Worm (Caenorhabditis elegans) whole organism, late embryonic: ENCODE measurements around the gene ZC196.2.
A peak's percentile ranks its signal among the peaks of the same experiment; 100 is the strongest.

Experiments used
- K02D7.2 ChIP-seq: sonication (generic microtip); optimal IDR thresholded peaks from 2 replicates; lab custom pipeline; 2017; ENCODE audit warnings: mild to moderate bottlenecking, missing genetic modification characterization, missing compliant biosample characterization
- ama-1 ChIP-seq: fragments of 150-350 bp; optimal IDR thresholded peaks from 2 replicates; lab custom pipeline; 2014
- ceh-2 ChIP-seq: sonication (generic microtip); optimal IDR thresholded peaks from 2 replicates; lab custom pipeline; 2016; ENCODE audit warnings: missing genotype, missing genetic modification characterization, missing compliant biosample characterization
- ceh-22 ChIP-seq: sonication (generic microtip); optimal IDR thresholded peaks from 2 replicates; lab custom pipeline; 2017; ENCODE audit warnings: missing biosample characterization, missing genetic modification characterization
- ceh-24 ChIP-seq: sonication (generic microtip); optimal IDR thresholded peaks from 2 replicates; lab custom pipeline; 2016; ENCODE audit warnings: mild to moderate bottlenecking, missing genetic modification characterization, missing compliant biosample characterization
- ceh-34 ChIP-seq: sonication (generic microtip); optimal IDR thresholded peaks from 2 replicates; lab custom pipeline; 2016; ENCODE audit warnings: mild to moderate bottlenecking, missing genetic modification characterization, missing compliant biosample characterization
- ceh-45 ChIP-seq: fragments of 200-800 bp; sonication (Bioruptor generic); IDR thresholded peaks from 2 replicates; pipeline ENCODE4 v1.3.6; 2022; ENCODE audit warnings: missing genetic modification reagents, missing genetic modification characterization, missing compliant biosample characterization
- ceh-9 ChIP-seq: sonication (generic microtip); optimal IDR thresholded peaks from 2 replicates; lab custom pipeline; 2016; ENCODE audit warnings: mild to moderate bottlenecking, missing genetic modification characterization, inconsistent platforms, missing compliant biosample characterization
- elt-2 ChIP-seq: sonication (generic microtip); optimal IDR thresholded peaks from 2 replicates; lab custom pipeline; 2016; ENCODE audit warnings: missing genetic modification reagents, missing genetic modification characterization, missing compliant biosample characterization
- ets-4 ChIP-seq: sonication (generic microtip); optimal IDR thresholded peaks from 2 replicates; lab custom pipeline; 2016; ENCODE audit warnings: missing genetic modification characterization, missing compliant biosample characterization
- fkh-10 ChIP-seq: fragments of 150-350 bp; optimal IDR thresholded peaks from 2 replicates; lab custom pipeline; 2014; ENCODE audit warnings: missing biosample characterization, missing genetic modification reagents, missing genetic modification characterization
- hlh-15 ChIP-seq: sonication (generic microtip); optimal IDR thresholded peaks from 2 replicates; lab custom pipeline; 2016; ENCODE audit warnings: missing genetic modification characterization, missing compliant biosample characterization
- hlh-30 ChIP-seq: sonication (generic microtip); optimal IDR thresholded peaks from 2 replicates; lab custom pipeline; 2017; ENCODE audit warnings: antibody characterized with exemption, missing genetic modification characterization, missing compliant biosample characterization; ENCODE audit not compliant: insufficient read depth
- hlh-6 ChIP-seq: sonication (generic microtip); optimal IDR thresholded peaks from 2 replicates; lab custom pipeline; 2016; ENCODE audit warnings: missing genotype, missing genetic modification characterization, missing compliant biosample characterization
- lim-6 ChIP-seq: sonication (generic microtip); optimal IDR thresholded peaks from 2 replicates; lab custom pipeline; 2016; ENCODE audit warnings: missing genetic modification characterization, missing compliant biosample characterization
- lin-11 ChIP-seq: fragments of 200-800 bp; sonication (Bioruptor generic); optimal IDR thresholded peaks from 2 replicates; lab custom pipeline; 2018; ENCODE audit warnings: mild to moderate bottlenecking, missing genetic modification characterization, missing compliant biosample characterization
- madf-2 ChIP-seq: sonication (generic microtip); optimal IDR thresholded peaks from 2 replicates; lab custom pipeline; 2017; ENCODE audit warnings: missing genetic modification characterization, missing compliant biosample characterization
- mec-3 ChIP-seq: sonication (generic microtip); optimal IDR thresholded peaks from 2 replicates; lab custom pipeline; 2016; ENCODE audit warnings: borderline replicate concordance, missing genetic modification characterization, missing compliant biosample characterization
- nfya-1 ChIP-seq: sonication (generic microtip); optimal IDR thresholded peaks from 2 replicates; lab custom pipeline; 2017; ENCODE audit warnings: missing genetic modification characterization, mild to moderate bottlenecking, missing compliant biosample characterization, antibody characterized with exemption, moderate library complexity
- nhr-11 ChIP-seq: fragments of 150-350 bp; optimal IDR thresholded peaks from 2 replicates; lab custom pipeline; 2014; ENCODE audit warnings: missing biosample characterization, missing genetic modification characterization
- nhr-232 ChIP-seq: sonication (generic microtip); optimal IDR thresholded peaks from 2 replicates; lab custom pipeline; 2016; ENCODE audit warnings: missing genetic modification characterization, missing compliant biosample characterization
- npax-4 ChIP-seq: sonication (generic microtip); optimal IDR thresholded peaks from 2 replicates; lab custom pipeline; 2016; ENCODE audit warnings: missing genetic modification characterization, missing compliant biosample characterization
- odd-2 ChIP-seq: sonication (generic microtip); optimal IDR thresholded peaks from 2 replicates; lab custom pipeline; 2017; ENCODE audit warnings: antibody characterized with exemption, mild to moderate bottlenecking, missing genetic modification characterization, missing compliant biosample characterization
- pag-3 ChIP-seq: sonication (generic microtip); optimal IDR thresholded peaks from 2 replicates; lab custom pipeline; 2016; ENCODE audit warnings: missing compliant biosample characterization, missing genetic modification characterization, borderline replicate concordance
- pax-1 ChIP-seq: fragments of 150-350 bp; optimal IDR thresholded peaks from 2 replicates; lab custom pipeline; 2014; ENCODE audit warnings: missing biosample characterization, missing genetic modification characterization
- pqm-1 ChIP-seq: sonication (generic microtip); optimal IDR thresholded peaks from 2 replicates; lab custom pipeline; 2016; ENCODE audit warnings: missing genetic modification characterization, missing compliant biosample characterization
- pros-1 ChIP-seq: fragments of 150-350 bp; optimal IDR thresholded peaks from 2 replicates; lab custom pipeline; 2014; ENCODE audit warnings: missing biosample characterization, missing genetic modification reagents, missing genetic modification characterization
- sdc-2 ChIP-seq: sonication (generic microtip); optimal IDR thresholded peaks from 2 replicates; lab custom pipeline; 2016; ENCODE audit warnings: missing genotype, missing genetic modification characterization, missing compliant biosample characterization
- sox-2 ChIP-seq: fragments of 200-800 bp; sonication (Bioruptor generic); IDR thresholded peaks from 2 replicates; pipeline ENCODE4 v1.3.6; 2022; ENCODE audit warnings: missing genetic modification reagents, missing genetic modification characterization, missing compliant biosample characterization
- unc-42 ChIP-seq: sonication (generic microtip); optimal IDR thresholded peaks from 2 replicates; lab custom pipeline; 2016; ENCODE audit warnings: missing genotype, missing genetic modification characterization, missing compliant biosample characterization
- unc-86 ChIP-seq: sonication (generic microtip); optimal IDR thresholded peaks from 2 replicates; lab custom pipeline; 2016; ENCODE audit warnings: missing genetic modification characterization, missing compliant biosample characterization

Gene ZC196.2

DNA sequence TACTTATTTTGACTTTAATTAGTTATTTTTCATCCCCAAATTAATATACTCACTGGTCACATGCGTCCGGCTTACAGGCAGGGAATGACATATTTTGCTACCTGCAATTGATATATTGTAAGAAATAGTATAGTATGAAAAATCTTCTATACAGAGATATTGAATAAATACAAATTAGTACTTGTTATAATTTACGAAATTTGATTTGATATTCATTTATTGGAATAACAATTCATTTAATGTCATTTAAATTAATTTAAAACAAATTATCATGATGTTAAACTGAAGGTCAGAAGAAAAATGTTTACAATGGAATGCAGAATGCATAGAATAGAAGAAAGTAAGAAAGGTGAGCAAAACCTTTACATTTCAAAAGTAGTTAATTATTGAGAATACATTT, 19.4 kb downstream of the ZC196.2 start, which contains the start of gene B0507.7:
Gene B0507.7 (minus strand): TSS at position 101 of the 400 bp plus-strand sequence.
- TF ChIP-seq unc-42 (no peak), ceh-34 (no peak), elt-2 (tag; lab: Kevin White, UChicago) (no peak), pax-1 (tag; lab: Kevin White, UChicago) (no peak), lin-11 (tag; lab: Kevin White, UChicago) (no peak)

DNA sequence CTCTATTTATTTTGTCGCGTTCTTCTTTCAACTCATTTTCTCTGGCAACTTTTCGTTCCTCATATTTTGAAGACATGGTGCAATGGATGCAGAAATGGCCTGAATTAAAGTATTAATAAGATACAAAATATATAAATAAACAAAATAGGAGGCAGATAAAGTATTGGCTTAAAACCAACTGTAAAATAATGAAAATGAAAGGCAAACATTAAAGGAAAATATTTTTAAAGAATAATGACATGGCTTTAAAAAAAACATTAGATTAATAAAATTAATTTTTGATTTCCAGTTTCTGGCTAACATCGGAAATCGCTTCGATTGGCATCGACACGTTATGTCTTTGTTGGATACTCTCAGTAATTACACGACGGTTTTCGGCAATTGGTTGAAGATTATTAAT, 21.2 kb downstream of the ZC196.2 start, which contains the start of gene ddn-1:
Gene ddn-1 (minus strand): TSS at position 101 of the 400 bp plus-strand sequence.
- TF ChIP-seq odd-2 (tag; lab: Kevin White, UChicago) (no peak), mec-3 (tag; lab: Kevin White, UChicago) (no peak), ceh-9 (tag; lab: Kevin White, UChicago) (no peak), npax-4 (tag; lab: Kevin White, UChicago) (no peak), fkh-10 (GFP tag; lab: Kevin White, UChicago) (no peak), ceh-24 (no peak)

DNA sequence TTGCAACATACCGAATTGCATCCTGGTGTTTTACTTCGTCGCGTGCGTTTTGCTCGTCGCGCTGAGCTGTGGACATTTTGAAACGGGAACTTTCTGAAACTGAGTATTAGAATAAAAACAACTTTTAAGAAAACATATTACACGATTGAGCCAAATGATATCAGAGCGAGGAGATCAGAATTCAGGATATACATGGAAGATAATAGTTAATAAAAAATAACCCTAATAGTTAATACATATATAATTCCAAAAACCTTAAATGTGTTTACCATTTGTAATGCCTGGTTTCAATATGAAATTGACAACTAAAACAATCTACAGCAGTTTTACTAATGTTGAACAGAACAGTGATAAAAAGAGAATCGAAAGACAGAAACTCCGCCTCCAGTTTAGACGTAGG, 23.6 kb downstream of the ZC196.2 start, which contains the start of gene B0507.8:
Gene B0507.8 (minus strand): TSS at position 101 of the 400 bp plus-strand sequence.
- no peak for TF ChIP-seq pros-1 (tag; lab: Kevin White, UChicago)
- TF ChIP-seq sdc-2 (tag; lab: Kevin White, UChicago), result no peak

DNA sequence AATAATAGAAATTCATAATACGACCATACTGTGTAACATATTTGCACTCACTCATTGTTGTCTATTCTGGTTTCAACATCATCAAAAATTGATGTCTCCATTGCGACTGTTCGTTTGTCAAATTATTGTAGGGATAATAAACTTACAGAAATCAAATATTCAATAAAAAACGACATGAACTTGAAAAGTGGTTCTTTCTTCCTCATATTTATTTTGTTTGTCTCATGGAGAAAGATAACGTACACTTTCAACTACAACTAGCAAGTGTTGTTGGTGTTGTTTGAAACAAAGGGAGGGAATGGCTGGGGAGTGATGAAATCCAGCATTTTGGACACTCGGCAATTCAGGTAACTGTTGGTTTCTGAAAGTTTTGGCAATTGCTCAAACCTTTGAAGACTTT, 26.7 kb downstream of the ZC196.2 start, which contains the start of gene B0507.9:
Gene B0507.9 (minus strand): TSS at position 101 of the 400 bp plus-strand sequence.
- TF ChIP-seq lin-11 (tag; lab: Kevin White, UChicago) (no peak), madf-2 (tag; lab: Kevin White, UChicago) (no peak), hlh-15 (tag; lab: Kevin White, UChicago) (no peak), ceh-22 (tag; lab: Kevin White, UChicago) (no peak), nhr-232 (tag; lab: Kevin White, UChicago) (no peak), mec-3 (tag; lab: Kevin White, UChicago) (no peak), ceh-2 (tag; lab: Kevin White, UChicago) (no peak), nfya-1 (no peak), pag-3 (tag; lab: Kevin White, UChicago) (no peak), ceh-45 (GFP tag; lab: Robert Waterston, UW) (no peak)
- TF ChIP-seq, all 69 proteins: peak for 0

DNA sequence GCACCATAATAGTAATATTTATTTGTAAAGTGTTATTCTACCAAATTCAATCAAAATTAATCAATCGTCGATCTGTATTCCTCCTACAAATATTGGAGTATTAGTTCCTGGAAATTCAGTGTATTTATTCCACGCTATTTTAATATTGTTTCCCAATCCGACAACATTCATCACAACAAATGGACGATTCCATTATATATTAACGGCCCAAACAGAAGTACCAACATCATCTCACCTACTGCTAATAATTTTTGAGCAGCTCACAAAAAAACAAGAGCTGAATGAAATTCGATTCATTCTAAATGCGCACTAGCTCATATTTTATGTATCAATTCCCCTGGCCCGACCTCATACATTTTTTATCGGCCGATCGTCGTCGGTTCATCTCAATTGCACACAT, 27.8 kb downstream of the ZC196.2 start:
- TF ChIP-seq nhr-232 (tag; lab: Kevin White, UChicago) (no peak), nfya-1 (no peak), unc-86 (tag; lab: Kevin White, UChicago) (no peak), lim-6 (tag; lab: Kevin White, UChicago) (no peak), odd-2 (tag; lab: Kevin White, UChicago) (no peak), K02D7.2 (tag; lab: Kevin White, UChicago) (no peak), madf-2 (tag; lab: Kevin White, UChicago) (no peak), unc-42 (no peak)

DNA sequence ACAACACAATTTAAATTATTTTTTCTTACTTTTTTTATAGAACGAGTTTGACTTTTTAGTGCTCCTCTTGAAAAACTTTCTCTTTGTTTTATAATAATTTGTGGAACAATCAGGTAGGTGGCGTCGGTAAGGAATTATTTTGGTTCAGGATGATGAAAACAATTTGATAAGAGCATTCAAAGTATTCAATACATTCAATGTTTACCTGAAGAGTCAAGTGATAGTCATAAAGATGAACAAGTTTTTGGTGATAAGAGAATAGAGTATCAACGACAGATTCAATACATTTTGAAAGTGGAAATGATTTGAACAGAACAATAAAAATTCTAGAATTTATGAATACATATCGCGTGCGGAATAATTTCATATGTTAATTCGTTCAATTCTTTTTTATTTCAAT, 28.3 kb downstream of the ZC196.2 start:
- TF ChIP-seq ceh-2 (tag; lab: Kevin White, UChicago), result no peak
- TF ChIP-seq nhr-232 (tag; lab: Kevin White, UChicago), result no peak
- TF ChIP-seq ama-1 (lab: Kevin White, UChicago), result no peak
- TF ChIP-seq sox-2 (GFP tag; lab: Robert Waterston, UW), result no peak
- TF ChIP-seq hlh-30 (tag; lab: Kevin White, UChicago), result no peak
- TF ChIP-seq elt-2 (tag; lab: Kevin White, UChicago), result peak; percentile 61
- no peak for TF ChIP-seq hlh-6 (tag; lab: Kevin White, UChicago)
- TF ChIP-seq, all 69 proteins: peak for 1

DNA sequence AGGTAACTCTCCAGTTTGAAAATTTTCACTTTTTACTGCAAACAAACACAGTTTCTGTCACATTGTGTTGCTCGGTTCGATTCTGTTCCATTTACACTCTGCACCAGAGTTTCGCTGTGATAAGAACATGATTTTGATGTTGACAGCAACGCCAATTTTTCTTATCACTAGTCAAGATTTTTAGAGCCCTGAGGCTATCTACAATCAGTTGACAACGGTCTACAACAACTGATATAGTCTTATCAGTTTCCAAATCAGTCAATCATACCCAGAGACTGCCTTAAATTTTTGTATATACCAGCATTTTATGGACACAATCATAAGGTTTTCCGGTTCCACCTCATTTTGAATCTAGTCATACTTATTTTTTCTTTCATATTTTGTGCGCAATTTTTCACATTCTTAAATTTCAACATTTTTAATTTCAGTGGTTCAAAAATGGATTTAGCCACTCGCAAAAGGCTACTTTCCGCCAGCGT, 29.3 kb downstream of the ZC196.2 start, which contains the start of gene B0507.3:
Gene B0507.3 (plus strand): TSS at position 429 of the 479 bp plus-strand sequence.
- TF ChIP-seq unc-86 (tag; lab: Kevin White, UChicago) (no peak), elt-2 (tag; lab: Kevin White, UChicago) (peak; percentile 99), ceh-9 (tag; lab: Kevin White, UChicago) (no peak), pqm-1 (tag; lab: Kevin White, UChicago) (peak; percentile 75), ets-4 (tag; lab: Kevin White, UChicago) (no peak), nhr-11 (tag; lab: Kevin White, UChicago) (no peak)
